Worm (Caenorhabditis elegans): ENCODE measurements around the gene R03C1.1.

DNA sequence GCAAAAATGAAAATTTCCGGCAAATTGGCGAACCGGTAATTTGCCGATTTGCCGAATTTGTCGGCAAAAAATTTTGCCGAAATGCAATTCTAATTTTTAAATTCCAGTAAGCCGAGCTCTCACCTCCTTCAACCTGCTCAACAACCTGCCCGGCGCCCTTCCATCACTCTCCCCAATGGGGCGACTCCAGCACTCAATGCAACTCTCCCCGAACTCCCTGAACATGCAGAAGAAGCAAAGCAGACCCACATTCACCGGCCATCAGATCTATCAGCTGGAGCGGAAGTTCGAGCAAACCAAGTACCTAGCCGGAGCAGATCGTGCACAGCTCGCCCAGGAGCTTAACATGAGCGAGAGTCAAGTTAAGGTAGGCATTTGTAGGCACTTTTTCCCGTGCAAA lies 5.6 kb downstream of the R03C1.1 start:
- TF ChIP-seq nhr-11 (tag; optimal IDR thresholded peaks at IDR 0.05) (no peak), hlh-13 (GFP tag; optimal IDR thresholded peaks at IDR 0.05) (no peak), dve-1 (tag; optimal IDR thresholded peaks at IDR 0.05) (no peak), pqm-1 (tag; optimal IDR thresholded peaks at IDR 0.05) (no peak)
